Fruit fly (Drosophila melanogaster): ENCODE measurements around the gene CG3868.
A peak's percentile ranks its signal among the peaks of the same experiment; 100 is the strongest.

Gene CG3868

dm6 chr3L:14410146-14410676 lies 7.7 kb upstream of the CG3868 start, which contains the start of gene CG3919 (continued):
- TF ChIP-seq CG6175 (GFP tag; IDR thresholded peaks at IDR 0.05): 0 out of 3 replicates have a peak, but pooled peaks have one; percentile 15
- TF ChIP-seq scrt (GFP tag; optimal IDR thresholded peaks at IDR 0.05): no peak
- TF ChIP-seq seq (GFP tag; IDR thresholded peaks at IDR 0.05): peak; percentile 46; the same call in 1 of the 2 replicates
- no peak for TF ChIP-seq dan (GFP tag; IDR thresholded peaks at IDR 0.05)
- peak; percentile 10 for TF ChIP-seq Camta (GFP tag; optimal IDR thresholded peaks at IDR 0.05)
- TF ChIP-seq nmo (GFP tag; optimal IDR thresholded peaks at IDR 0.05): peak; percentile 82
- TF ChIP-seq CG8089 (GFP tag; optimal IDR thresholded peaks at IDR 0.05): peak; percentile 44
- peak; percentile 4 for TF ChIP-seq D19B (GFP tag; optimal IDR thresholded peaks at IDR 0.05)
- peak; percentile 18 for TF ChIP-seq MESR4 (GFP tag; optimal IDR thresholded peaks at IDR 0.05)
- TF ChIP-seq CG13775 (GFP tag; optimal IDR thresholded peaks at IDR 0.05): peak; percentile 80
- peak; percentile 21 for TF ChIP-seq HmgZ (tag; optimal IDR thresholded peaks at IDR 0.05)
- no peak for TF ChIP-seq Lim3 (GFP tag; IDR thresholded peaks at IDR 0.05)
- peak; percentile 45; the same call in 1 of the 3 replicates for TF ChIP-seq Dbx (GFP tag; IDR thresholded peaks at IDR 0.05)
- peak; percentile 21 for TF ChIP-seq schlank (tag; optimal IDR thresholded peaks at IDR 0.05)
- peak; percentile 23 for TF ChIP-seq cato (GFP tag; optimal IDR thresholded peaks at IDR 0.05; ENCODE audit: borderline replicate concordance)
- TF ChIP-seq Bdp1 (GFP tag; optimal IDR thresholded peaks at IDR 0.05): peak; percentile 3
- peak; percentile 47 to 56 for TF ChIP-seq dpn (GFP tag; optimal IDR thresholded peaks at IDR 0.05)
- peak; percentile 36 for TF ChIP-seq lbe (GFP tag; optimal IDR thresholded peaks at IDR 0.05)
- TF ChIP-seq Xbp1 (GFP tag; optimal IDR thresholded peaks at IDR 0.05): peak; percentile 47
- TF ChIP-seq so (GFP tag; IDR thresholded peaks at IDR 0.05): no peak
- peak; percentile 25 for TF ChIP-seq CG1647 (GFP tag; optimal IDR thresholded peaks at IDR 0.05)
- no peak for TF ChIP-seq exex (tag; optimal IDR thresholded peaks at IDR 0.05)
- peak; percentile 51 for TF ChIP-seq HLH3B (GFP tag; IDR thresholded peaks at IDR 0.05)
- no peak for TF ChIP-seq Kr (GFP tag; optimal IDR thresholded peaks at IDR 0.05)
- peak; percentile 46 for TF ChIP-seq CG10979 (tag; optimal IDR thresholded peaks at IDR 0.05)
- TF ChIP-seq bsh (GFP tag; optimal IDR thresholded peaks at IDR 0.05): peak in 1 of 2 experiments; percentile 38
- peak; percentile 79 for TF ChIP-seq CG9932 (GFP tag; IDR thresholded peaks at IDR 0.05)
- peak; percentile 48 for TF ChIP-seq CG7928 (GFP tag; optimal IDR thresholded peaks at IDR 0.05)
- TF ChIP-seq az2 (GFP tag; optimal IDR thresholded peaks at IDR 0.05): peak; percentile 51
- peak; percentile 47 for TF ChIP-seq CG15269 (tag; optimal IDR thresholded peaks at IDR 0.05)
- peak; percentile 70 for TF ChIP-seq Sox102F (GFP tag; optimal IDR thresholded peaks at IDR 0.05)
- peak; percentile 35; the same call in 1 of the 2 replicates for TF ChIP-seq esg (GFP tag; conservative IDR thresholded peaks at IDR 0.05)
- TF ChIP-seq sens (GFP tag): peak; percentile 92
- TF ChIP-seq CG14710 (tag; optimal IDR thresholded peaks at IDR 0.05): peak; percentile 69
- TF ChIP-seq PHDP (tag; optimal IDR thresholded peaks at IDR 0.05): peak; percentile 56
- TF ChIP-seq pb (GFP tag; optimal IDR thresholded peaks at IDR 0.05): peak; percentile 79
- TF ChIP-seq al (GFP tag; IDR thresholded peaks at IDR 0.05): peak; percentile 14; the same call in 1 of the 2 replicates
- peak; percentile 53; the same call in 1 of the 3 replicates for TF ChIP-seq Mrtf (GFP tag; IDR thresholded peaks at IDR 0.05)
- peak; percentile 39; the same call in 1 of the 3 replicates for TF ChIP-seq tgo (GFP tag; IDR thresholded peaks at IDR 0.05)
- peak; percentile 70; the same call in 2 of the 3 replicates for TF ChIP-seq zfh1 (GFP tag; IDR thresholded peaks at IDR 0.05)
- TF ChIP-seq CG18764 (GFP tag; optimal IDR thresholded peaks at IDR 0.05): no peak
- no peak for TF ChIP-seq lov (optimal IDR thresholded peaks at IDR 0.05)
- TF ChIP-seq lov (GFP tag; IDR thresholded peaks at IDR 0.05): peak; percentile 36; the same call in 1 of the 3 replicates
- TF ChIP-seq Ssrp (tag; optimal IDR thresholded peaks at IDR 0.05): peak; percentile 73
- TF ChIP-seq CG7963 (GFP tag; IDR thresholded peaks at IDR 0.05; ENCODE audit: partially characterized antibody): no peak
- TF ChIP-seq trem (tag; optimal IDR thresholded peaks at IDR 0.05): peak; percentile 99
- peak; percentile 21 for TF ChIP-seq CG3163 (GFP tag; optimal IDR thresholded peaks at IDR 0.05)
- peak; percentile 59 for TF ChIP-seq NfI (GFP tag; optimal IDR thresholded peaks at IDR 0.05)
- TF ChIP-seq CG6689 (GFP tag; IDR thresholded peaks at IDR 0.05): peak; percentile 77
- TF ChIP-seq hkb (optimal IDR thresholded peaks at IDR 0.05): no peak
- no peak for TF ChIP-seq hkb (GFP tag; IDR thresholded peaks at IDR 0.05)
